Worm (Caenorhabditis elegans) whole organism, midembryonic: ENCODE measurements around the gene prx-3.

Experiments
- cog-1 ChIP-seq: sonication (generic microtip); optimal IDR thresholded peaks from 2 replicates; lab custom pipeline; 2016; ENCODE audit warnings: missing genetic modification characterization, missing compliant biosample characterization
- flt-1 ChIP-seq: fragments of 200-800 bp; sonication (Bioruptor generic); IDR thresholded peaks from 2 replicates; pipeline ENCODE4 v1.3.6; 2022; ENCODE audit warnings: missing genetic modification characterization, missing compliant biosample characterization
- med-1 ChIP-seq: sonication (generic microtip); optimal IDR thresholded peaks from 2 replicates; lab custom pipeline; 2017; ENCODE audit warnings: missing genetic modification characterization, mild to moderate bottlenecking, missing compliant biosample characterization, antibody characterized with exemption, missing genetic modification reagents; ENCODE audit not compliant: insufficient read depth
- ref-1 ChIP-seq: fragments of 200-800 bp; sonication (Bioruptor generic); conservative IDR thresholded peaks from 2 replicates; pipeline ENCODE4 v1.3.6; 2022; ENCODE audit warnings: missing genetic modification reagents, missing genetic modification characterization, missing compliant biosample characterization
- ztf-23 ChIP-seq: fragments of 200-800 bp; sonication (Bioruptor generic); IDR thresholded peaks from 2 replicates; pipeline ENCODE4 v1.3.6; 2022; ENCODE audit warnings: missing genetic modification reagents, missing genetic modification characterization, missing compliant biosample characterization
- ztf-29 ChIP-seq: fragments of 200-800 bp; sonication (Bioruptor generic); IDR thresholded peaks from 2 replicates; pipeline ENCODE4 v1.3.6; 2022; ENCODE audit warnings: missing genetic modification reagents, missing genetic modification characterization, missing compliant biosample characterization

- no peak for TF ChIP-seq ref-1
- no peak for TF ChIP-seq flt-1
- TF ChIP-seq cog-1 (tag; lab: Kevin White, UChicago) = no peak
- 0 out of 2 replicates have a peak, but pooled peaks have one; percentile 17 for TF ChIP-seq ztf-23 (GFP tag; lab: Robert Waterston, UW)
- TF ChIP-seq med-1 (GFP tag; lab: Kevin White, UChicago) = no peak
- TF ChIP-seq ztf-29 (GFP tag; lab: Robert Waterston, UW) = no peak
Measured at ce11 chrX:6098420-6098819, 14.3 kb downstream of the prx-3 start.
